Worm (Caenorhabditis elegans) whole organism, mixed stage, embryonic: ENCODE data around the gene scl-8.

Experiments
- M03D4.4 ChIP-seq: sonication (generic microtip); optimal IDR thresholded peaks from 2 replicates; lab custom pipeline; 2017; ENCODE audit warnings: mild to moderate bottlenecking, missing genetic modification characterization, missing compliant biosample characterization
- bed-3 ChIP-seq: fragments of 200-800 bp; sonication (Bioruptor generic); optimal IDR thresholded peaks from 3 replicates; lab custom pipeline; 2018; ENCODE audit warnings: mild to moderate bottlenecking, missing genetic modification characterization, moderate library complexity, missing compliant biosample characterization
- blmp-1 ChIP-seq: fragments of 150-350 bp; optimal IDR thresholded peaks from 2 replicates; lab custom pipeline; 2014; ENCODE audit warnings: missing biosample characterization, missing genetic modification characterization
- ceh-39 ChIP-seq: fragments of 150-350 bp; optimal IDR thresholded peaks from 2 replicates; lab custom pipeline; 2014; ENCODE audit warnings: missing biosample characterization, missing genetic modification characterization
- ceh-43 ChIP-seq: fragments of 200-800 bp; sonication (Bioruptor generic); optimal IDR thresholded peaks from 2 replicates; lab custom pipeline; 2018; ENCODE audit warnings: mild to moderate bottlenecking, missing genetic modification characterization, moderate library complexity, missing compliant biosample characterization
- ceh-83 ChIP-seq: fragments of 200-800 bp; sonication (Bioruptor generic); optimal IDR thresholded peaks from 2 replicates; lab custom pipeline; 2018; ENCODE audit warnings: mild to moderate bottlenecking, missing genetic modification characterization, missing compliant biosample characterization
- ces-1 ChIP-seq: fragments of 150-350 bp; optimal IDR thresholded peaks from 2 replicates; lab custom pipeline; 2014; ENCODE audit warnings: missing biosample characterization, missing genetic modification reagents, missing genetic modification characterization
- cnd-1 ChIP-seq: fragments of 200-800 bp; sonication (Bioruptor generic); optimal IDR thresholded peaks from 2 replicates; lab custom pipeline; 2018; ENCODE audit warnings: mild to moderate bottlenecking, missing genetic modification characterization, missing compliant biosample characterization
- drap-1 ChIP-seq: fragments of 200-800 bp; sonication (Bioruptor generic); optimal IDR thresholded peaks from 3 replicates; lab custom pipeline; 2018; ENCODE audit warnings: mild to moderate bottlenecking, missing genetic modification characterization, missing compliant biosample characterization
- elt-1 ChIP-seq: sonication (generic microtip); optimal IDR thresholded peaks from 2 replicates; lab custom pipeline; 2017; ENCODE audit warnings: missing genetic modification characterization, mild to moderate bottlenecking, missing compliant biosample characterization, antibody characterized with exemption, moderate library complexity, borderline replicate concordance; ENCODE audit not compliant: insufficient read depth
- elt-3 ChIP-seq: fragments of 150-350 bp; optimal IDR thresholded peaks from 2 replicates; lab custom pipeline; 2014; ENCODE audit warnings: missing biosample characterization, missing genetic modification characterization
- flh-1 ChIP-seq: fragments of 200-800 bp; sonication (Bioruptor generic); optimal IDR thresholded peaks from 2 replicates; lab custom pipeline; 2018; ENCODE audit warnings: mild to moderate bottlenecking, missing genetic modification characterization, moderate library complexity, missing compliant biosample characterization
- ham-2 ChIP-seq: fragments of 200-800 bp; sonication (Bioruptor generic); optimal IDR thresholded peaks from 2 replicates; lab custom pipeline; 2018; ENCODE audit warnings: mild to moderate bottlenecking, missing genetic modification characterization, missing compliant biosample characterization
- hlh-1 ChIP-seq: fragments of 150-350 bp; optimal IDR thresholded peaks from 2 replicates; lab custom pipeline; 2014; ENCODE audit warnings: missing biosample characterization, missing genetic modification reagents, missing genetic modification characterization
- lin-13 ChIP-seq: fragments of 150-350 bp; optimal IDR thresholded peaks from 2 replicates; lab custom pipeline; 2014; ENCODE audit warnings: missing biosample characterization, missing genetic modification characterization
- lin-32 ChIP-seq: fragments of 200-800 bp; sonication (Bioruptor generic); optimal IDR thresholded peaks from 2 replicates; lab custom pipeline; 2018; ENCODE audit warnings: mild to moderate bottlenecking, missing genetic modification characterization, missing compliant biosample characterization
- lsy-2 ChIP-seq: fragments of 150-350 bp; optimal IDR thresholded peaks from 2 replicates; lab custom pipeline; 2014; ENCODE audit warnings: missing biosample characterization, missing genetic modification characterization
- mab-5 ChIP-seq: fragments of 150-350 bp; optimal IDR thresholded peaks from 2 replicates; lab custom pipeline; 2014; ENCODE audit warnings: missing biosample characterization, missing genetic modification characterization
- mep-1 ChIP-seq: fragments of 150-350 bp; optimal IDR thresholded peaks from 2 replicates; lab custom pipeline; 2017; ENCODE audit warnings: missing biosample characterization, missing genetic modification reagents, missing genetic modification characterization, inconsistent platforms
- mls-2 ChIP-seq: sonication (generic microtip); optimal IDR thresholded peaks from 2 replicates; lab custom pipeline; 2016; ENCODE audit warnings: mild to moderate bottlenecking, missing genetic modification characterization, moderate library complexity, missing compliant biosample characterization
- nhr-12 ChIP-seq: fragments of 150-350 bp; optimal IDR thresholded peaks from 2 replicates; lab custom pipeline; 2014; ENCODE audit warnings: missing biosample characterization, missing genetic modification characterization
- nhr-2 ChIP-seq: fragments of 150-350 bp; optimal IDR thresholded peaks from 2 replicates; lab custom pipeline; 2014; ENCODE audit warnings: missing biosample characterization, missing genetic modification characterization
- nhr-237 ChIP-seq: fragments of 150-350 bp; optimal IDR thresholded peaks from 2 replicates; lab custom pipeline; 2014; ENCODE audit warnings: missing biosample characterization, missing genetic modification characterization
- nhr-28 ChIP-seq: fragments of 150-350 bp; optimal IDR thresholded peaks from 2 replicates; lab custom pipeline; 2014; ENCODE audit warnings: missing biosample characterization, missing genetic modification characterization
- nhr-76 ChIP-seq: sonication (generic microtip); optimal IDR thresholded peaks from 2 replicates; lab custom pipeline; 2017; ENCODE audit warnings: missing biosample characterization, missing genetic modification characterization
- pha-4 ChIP-seq: fragments of 150-350 bp; optimal IDR thresholded peaks from 2 replicates; lab custom pipeline; 2018; ENCODE audit warnings: missing biosample characterization, missing genetic modification reagents, missing genetic modification characterization
- sem-2 ChIP-seq: fragments of 200-800 bp; sonication (Bioruptor generic); optimal IDR thresholded peaks from 2 replicates; lab custom pipeline; 2018; ENCODE audit warnings: mild to moderate bottlenecking, missing genetic modification characterization, missing compliant biosample characterization
- snpc-4 ChIP-seq: fragments of 150-350 bp; optimal IDR thresholded peaks from 2 replicates; lab custom pipeline; 2014; ENCODE audit warnings: missing biosample characterization, missing genetic modification characterization
- sptf-1 ChIP-seq: sonication (generic microtip); optimal IDR thresholded peaks from 2 replicates; lab custom pipeline; 2017; ENCODE audit warnings: mild to moderate bottlenecking, missing genetic modification characterization, moderate library complexity, missing compliant biosample characterization
- tbx-8 ChIP-seq: fragments of 200-800 bp; sonication (Bioruptor generic); optimal IDR thresholded peaks from 2 replicates; lab custom pipeline; 2018; ENCODE audit warnings: mild to moderate bottlenecking, missing genetic modification characterization, moderate library complexity, missing compliant biosample characterization
- unc-120 ChIP-seq: sonication (generic microtip); optimal IDR thresholded peaks from 2 replicates; lab custom pipeline; 2017; ENCODE audit warnings: missing genetic modification characterization, missing compliant biosample characterization; ENCODE audit not compliant: poor library complexity, severe bottlenecking
- unc-39 ChIP-seq: fragments of 150-350 bp; optimal IDR thresholded peaks from 2 replicates; lab custom pipeline; 2014; ENCODE audit warnings: missing biosample characterization, missing genetic modification characterization
- unc-62 ChIP-seq: fragments of 150-350 bp; optimal IDR thresholded peaks from 2 replicates; lab custom pipeline; 2014; ENCODE audit warnings: missing biosample characterization, missing genetic modification reagents, missing genetic modification characterization
- zip-8 ChIP-seq: fragments of 150-350 bp; optimal IDR thresholded peaks from 2 replicates; lab custom pipeline; 2014; ENCODE audit warnings: missing biosample characterization, missing genetic modification characterization
- ztf-11 ChIP-seq: fragments of 150-350 bp; optimal IDR thresholded peaks from 2 replicates; lab custom pipeline; 2014; ENCODE audit warnings: missing biosample characterization, missing genetic modification characterization

The scl-8 gene

DNA sequence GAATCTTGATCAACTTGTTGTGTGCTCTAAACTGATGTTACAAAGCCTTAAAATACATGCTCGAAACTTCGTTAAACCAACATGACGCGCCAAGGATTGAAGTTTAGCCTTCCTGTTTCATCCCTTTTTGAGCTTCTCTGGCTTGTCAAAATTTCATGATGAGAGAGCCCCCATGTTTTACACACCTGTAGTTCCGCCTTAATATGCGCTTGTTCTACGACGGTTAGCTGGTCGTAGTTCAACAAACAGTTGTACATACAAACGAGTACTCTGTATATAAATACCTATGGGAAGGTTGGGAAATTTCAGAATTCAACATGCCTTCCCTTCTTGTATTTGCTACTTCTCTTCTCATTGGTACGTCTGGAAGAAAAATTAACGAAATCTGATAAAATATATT is 3.1 kb upstream of the scl-8 start, which contains the start of gene scl-6:
Gene scl-6, plus strand, starts transcription at position 301 of the 400 bp plus-strand sequence.
- TF ChIP-seq ceh-43 (no peak), snpc-4 (no peak), hlh-1 (tag; lab: Kevin White, UChicago) (no peak), unc-120 (tag; lab: Kevin White, UChicago) (no peak), zip-8 (tag; lab: Kevin White, UChicago) (no peak), elt-3 (tag; lab: Kevin White, UChicago) (no peak), lsy-2 (tag; lab: Kevin White, UChicago) (no peak), ceh-83 (no peak), mep-1 (tag; lab: Kevin White, UChicago) (no peak), ham-2 (GFP tag; lab: Kevin White, UChicago) (no peak), blmp-1 (tag; lab: Kevin White, UChicago) (no peak), unc-39 (tag; lab: Kevin White, UChicago) (no peak), bed-3 (GFP tag; lab: Kevin White, UChicago) (no peak), pha-4 (tag; lab: Kevin White, UChicago) (no peak), cnd-1 (no peak), nhr-2 (tag; lab: Kevin White, UChicago) (no peak), nhr-28 (no peak), lin-13 (no peak), mls-2 (tag; lab: Kevin White, UChicago) (no peak)

DNA sequence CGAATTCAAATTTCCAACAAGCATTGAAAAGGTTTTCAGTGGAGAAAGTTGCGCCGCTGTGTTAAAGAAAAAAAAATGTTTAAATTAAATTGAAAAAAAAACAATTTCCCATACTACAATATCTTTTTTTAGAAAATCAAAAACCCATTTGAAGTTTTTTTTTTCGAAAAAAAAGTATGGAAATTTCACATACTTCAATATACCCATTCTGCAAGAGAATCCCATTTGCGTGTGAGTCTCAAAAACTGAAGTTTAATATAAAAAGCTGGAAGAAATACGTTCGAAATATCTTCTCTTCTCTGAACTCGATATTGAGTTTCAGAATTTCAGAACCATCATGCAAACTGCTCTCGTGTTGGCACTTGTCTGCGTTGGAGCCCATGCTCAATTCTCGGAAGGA is 1.4 kb upstream of the scl-8 start, which contains the start of gene scl-7:
Gene scl-7, plus strand, starts transcription at position 301 of the 400 bp plus-strand sequence.
- no peak for TF ChIP-seq ceh-83
- no peak for TF ChIP-seq zip-8 (tag; lab: Kevin White, UChicago)
- TF ChIP-seq unc-39 (tag; lab: Kevin White, UChicago) = no peak
- no peak for TF ChIP-seq sptf-1

ce11 chrIV:13075625-13076252 is 4.2 kb downstream of the scl-8 start:
- TF ChIP-seq flh-1 (GFP tag; lab: Kevin White, UChicago) (no peak), nhr-12 (tag; lab: Kevin White, UChicago) (no peak), unc-120 (tag; lab: Kevin White, UChicago) (no peak), mab-5 (no peak), mls-2 (tag; lab: Kevin White, UChicago) (no peak), sem-2 (GFP tag; lab: Kevin White, UChicago) (no peak)

DNA sequence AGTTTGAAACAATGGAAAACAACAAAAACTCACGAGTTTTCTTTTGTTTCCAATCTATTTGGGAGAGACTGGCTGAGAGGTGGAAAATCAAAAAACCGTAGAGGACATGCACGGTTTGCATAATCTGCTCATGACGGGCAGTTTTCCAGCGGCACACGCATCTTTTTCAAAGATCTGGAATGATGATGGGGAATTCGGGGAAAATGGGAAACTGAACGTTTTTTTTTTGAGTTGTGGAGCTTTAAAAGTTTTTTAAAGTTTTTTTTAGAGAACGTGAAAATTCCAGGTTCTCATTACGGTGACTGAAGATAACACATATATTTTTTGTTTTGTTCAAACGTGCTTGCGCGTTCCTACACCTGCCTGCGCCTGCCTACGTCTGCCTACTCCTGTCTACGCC is 5.1 kb downstream of the scl-8 start, which contains the start of gene C39E9.7:
Gene C39E9.7, minus strand, starts transcription at position 101 of the 400 bp plus-strand sequence.
- no peak for TF ChIP-seq tbx-8 (GFP tag; lab: Kevin White, UChicago)
- no peak for TF ChIP-seq ceh-39
- no peak for TF ChIP-seq ceh-83
- TF ChIP-seq flh-1 (GFP tag; lab: Kevin White, UChicago) = no peak
- TF ChIP-seq snpc-4 = no peak
- TF ChIP-seq nhr-76 (tag; lab: Kevin White, UChicago) = no peak
- no peak for TF ChIP-seq ham-2 (GFP tag; lab: Kevin White, UChicago)

- TF ChIP-seq elt-1 (tag; lab: Kevin White, UChicago) = no peak
- no peak for TF ChIP-seq snpc-4
- no peak for TF ChIP-seq ces-1
- no peak for TF ChIP-seq cnd-1
- TF ChIP-seq unc-120 (tag; lab: Kevin White, UChicago) = no peak
- no peak for TF ChIP-seq lin-32 (GFP tag; lab: Kevin White, UChicago)
- no peak for TF ChIP-seq nhr-237 (tag; lab: Kevin White, UChicago)
- no peak for TF ChIP-seq unc-62 (GFP tag; lab: Kevin White, UChicago)
- no peak for TF ChIP-seq nhr-28
- TF ChIP-seq tbx-8 (GFP tag; lab: Kevin White, UChicago) = no peak
- no peak for TF ChIP-seq drap-1 (GFP tag; lab: Kevin White, UChicago)
- TF ChIP-seq M03D4.4 = no peak
- TF ChIP-seq ceh-83 = no peak
- TF ChIP-seq zip-8 (tag; lab: Kevin White, UChicago) = no peak
- TF ChIP-seq ztf-11 (tag; lab: Kevin White, UChicago) = no peak
- no peak for TF ChIP-seq hlh-1 (tag; lab: Kevin White, UChicago)
- no peak for TF ChIP-seq flh-1 (GFP tag; lab: Kevin White, UChicago)
- TF ChIP-seq ceh-39 = no peak
- TF ChIP-seq ham-2 (GFP tag; lab: Kevin White, UChicago) = no peak
- no peak for TF ChIP-seq sem-2 (GFP tag; lab: Kevin White, UChicago)
Measured at ce11 chrIV:13077694-13078093, 6.1 kb downstream of the scl-8 start.
